Worm (Caenorhabditis elegans) whole organism, early embryonic: Measurements from ENCODE around the gene gln-1.

ENCODE experiments used
- B0310.2 ChIP-seq: sonication (generic microtip); optimal IDR thresholded peaks from 2 replicates; lab custom pipeline; 2016; ENCODE audit warnings: mild to moderate bottlenecking, missing genetic modification characterization, missing compliant biosample characterization
- F13C5.2 ChIP-seq: sonication (generic microtip); optimal IDR thresholded peaks from 2 replicates; lab custom pipeline; 2017; ENCODE audit warnings: mild to moderate bottlenecking, missing genetic modification characterization, inconsistent platforms, missing compliant biosample characterization
- aly-1 ChIP-seq: sonication (generic microtip); optimal IDR thresholded peaks from 2 replicates; lab custom pipeline; 2016; ENCODE audit warnings: missing genetic modification characterization, missing compliant biosample characterization
- ama-1 ChIP-seq: fragments of 150-350 bp; optimal IDR thresholded peaks from 2 replicates; lab custom pipeline; 2014
- ceh-13 ChIP-seq: fragments of 200-800 bp; sonication (Bioruptor generic); optimal IDR thresholded peaks from 2 replicates; lab custom pipeline; 2018; ENCODE audit warnings: mild to moderate bottlenecking, missing genetic modification characterization, missing compliant biosample characterization
- ceh-36 ChIP-seq: sonication (generic microtip); optimal IDR thresholded peaks from 2 replicates; lab custom pipeline; 2016; ENCODE audit warnings: missing genetic modification characterization, inconsistent platforms, missing compliant biosample characterization
- ets-7 ChIP-seq: sonication (generic microtip); optimal IDR thresholded peaks from 2 replicates; lab custom pipeline; 2016; ENCODE audit warnings: missing genotype, missing genetic modification characterization, missing compliant biosample characterization
- flt-1 ChIP-seq: fragments of 200-800 bp; sonication (Bioruptor generic); IDR thresholded peaks from 2 replicates; pipeline ENCODE4 v1.3.6; 2022; ENCODE audit warnings: missing genetic modification characterization, missing compliant biosample characterization
- hmbx-1 ChIP-seq: sonication (generic microtip); optimal IDR thresholded peaks from 2 replicates; lab custom pipeline; 2016; ENCODE audit warnings: mild to moderate bottlenecking, missing genetic modification characterization, missing compliant biosample characterization
- hmg-4 ChIP-seq: fragments of 200-800 bp; sonication (Bioruptor generic); optimal IDR thresholded peaks from 2 replicates; lab custom pipeline; 2018; ENCODE audit warnings: mild to moderate bottlenecking, missing genetic modification characterization, missing compliant biosample characterization
- hnd-1 ChIP-seq: sonication (generic microtip); optimal IDR thresholded peaks from 2 replicates; lab custom pipeline; 2016; ENCODE audit warnings: missing genetic modification characterization, missing compliant biosample characterization
- pes-1 ChIP-seq: fragments of 200-800 bp; sonication (Bioruptor generic); IDR thresholded peaks from 2 replicates; pipeline ENCODE4 v1.3.6; 2022; ENCODE audit warnings: missing genetic modification reagents, missing genetic modification characterization, missing compliant biosample characterization
- scrt-1 ChIP-seq: fragments of 200-800 bp; sonication (Bioruptor generic); IDR thresholded peaks from 2 replicates; pipeline ENCODE4 v1.3.6; 2022; ENCODE audit warnings: missing genetic modification characterization, missing compliant biosample characterization
- sea-1 ChIP-seq: fragments of 200-800 bp; sonication (Bioruptor generic); conservative IDR thresholded peaks from 2 replicates; pipeline ENCODE4 v1.3.6; 2022; ENCODE audit warnings: missing genetic modification characterization, missing compliant biosample characterization
- tbx-11 ChIP-seq: fragments of 200-800 bp; sonication (Bioruptor generic); IDR thresholded peaks from 2 replicates; pipeline ENCODE4 v1.3.6; 2022; ENCODE audit warnings: missing genetic modification characterization, missing compliant biosample characterization
- tbx-37 ChIP-seq: fragments of 200-800 bp; sonication (Bioruptor generic); conservative IDR thresholded peaks from 2 replicates; pipeline ENCODE4 v1.3.6; 2022; ENCODE audit warnings: missing genetic modification reagents, missing genetic modification characterization, missing compliant biosample characterization
- tra-4 ChIP-seq: sonication (generic microtip); optimal IDR thresholded peaks from 2 replicates; lab custom pipeline; 2017; ENCODE audit warnings: missing genetic modification characterization, missing compliant biosample characterization

The gln-1 gene

ce11 chrX:6026732-6027528 is 31.1 kb upstream of the gln-1 start:
- TF ChIP-seq ets-7 (tag; lab: Kevin White, UChicago) (no peak), hnd-1 (tag; lab: Kevin White, UChicago) (no peak), ceh-13 (GFP tag; lab: Kevin White, UChicago) (no peak), F13C5.2 (tag; lab: Kevin White, UChicago) (no peak), ama-1 (no peak), tra-4 (no peak), hmbx-1 (no peak), hmg-4 (GFP tag; lab: Kevin White, UChicago) (no peak), scrt-1 (GFP tag; lab: Robert Waterston, UW) (no peak)

ce11 chrX:6029075-6029474 is 29.0 kb upstream of the gln-1 start:
- TF ChIP-seq hmbx-1, result no peak
- no peak for TF ChIP-seq ceh-13 (GFP tag; lab: Kevin White, UChicago)
- no peak for TF ChIP-seq aly-1 (tag; lab: Kevin White, UChicago)

- no peak for TF ChIP-seq B0310.2 (tag; lab: Kevin White, UChicago)
- TF ChIP-seq aly-1 (tag; lab: Kevin White, UChicago), result no peak
- no peak for TF ChIP-seq pes-1 (GFP tag; lab: Robert Waterston, UW)
- no peak for TF ChIP-seq sea-1 (GFP tag; lab: Robert Waterston, UW)
- TF ChIP-seq ceh-13 (GFP tag; lab: Kevin White, UChicago), result no peak
- TF ChIP-seq flt-1 (GFP tag; lab: Robert Waterston, UW), result no peak
- TF ChIP-seq F13C5.2 (tag; lab: Kevin White, UChicago), result no peak
- TF ChIP-seq tbx-11 (GFP tag; lab: Robert Waterston, UW), result no peak
- TF ChIP-seq hnd-1 (tag; lab: Kevin White, UChicago), result no peak
Observed at ce11 chrX:6031169-6031568, 26.9 kb upstream of the gln-1 start, which contains the start of gene ipp-5. ipp-5 (plus strand) TSS chrX:6031469.

- TF ChIP-seq hmg-4 (GFP tag; lab: Kevin White, UChicago) (no peak), scrt-1 (GFP tag; lab: Robert Waterston, UW) (no peak), ama-1 (no peak), flt-1 (GFP tag; lab: Robert Waterston, UW) (no peak), tra-4 (no peak), hnd-1 (tag; lab: Kevin White, UChicago) (no peak), B0310.2 (tag; lab: Kevin White, UChicago) (no peak), tbx-11 (GFP tag; lab: Robert Waterston, UW) (no peak), aly-1 (tag; lab: Kevin White, UChicago) (no peak), ceh-36 (tag; lab: Kevin White, UChicago) (no peak), F13C5.2 (tag; lab: Kevin White, UChicago) (no peak), ets-7 (tag; lab: Kevin White, UChicago) (no peak)
Observed at ce11 chrX:6039544-6039943, 18.5 kb upstream of the gln-1 start, which contains the start of gene hsp-25. hsp-25 (minus strand) TSS chrX:6039644.

ce11 chrX:6040435-6041093 is 17.5 kb upstream of the gln-1 start:
- TF ChIP-seq hmg-4 (GFP tag; lab: Kevin White, UChicago), result peak; percentile 56
- TF ChIP-seq ets-7 (tag; lab: Kevin White, UChicago), result no peak
- TF ChIP-seq pes-1 (GFP tag; lab: Robert Waterston, UW), result no peak

ce11 chrX:6041094-6041441 is 17.0 kb upstream of the gln-1 start:
- TF ChIP-seq hmbx-1 (no peak), tbx-11 (GFP tag; lab: Robert Waterston, UW) (no peak)

- TF ChIP-seq pes-1 (GFP tag; lab: Robert Waterston, UW) (no peak), F13C5.2 (tag; lab: Kevin White, UChicago) (no peak), flt-1 (GFP tag; lab: Robert Waterston, UW) (no peak), tbx-11 (GFP tag; lab: Robert Waterston, UW) (no peak), hmbx-1 (no peak), ama-1 (no peak), tra-4 (no peak), ets-7 (tag; lab: Kevin White, UChicago) (no peak), aly-1 (tag; lab: Kevin White, UChicago) (no peak), tbx-37 (GFP tag; lab: Robert Waterston, UW) (no peak), sea-1 (GFP tag; lab: Robert Waterston, UW) (no peak), ceh-36 (tag; lab: Kevin White, UChicago) (no peak), scrt-1 (GFP tag; lab: Robert Waterston, UW) (no peak), hnd-1 (tag; lab: Kevin White, UChicago) (no peak), ceh-13 (GFP tag; lab: Kevin White, UChicago) (no peak), B0310.2 (tag; lab: Kevin White, UChicago) (no peak)
Observed at ce11 chrX:6041995-6042481, 16.0 kb upstream of the gln-1 start.

ce11 chrX:6043283-6043682 is 14.8 kb upstream of the gln-1 start:
- TF ChIP-seq sea-1 (GFP tag; lab: Robert Waterston, UW) (no peak), tra-4 (no peak), aly-1 (tag; lab: Kevin White, UChicago) (no peak), scrt-1 (GFP tag; lab: Robert Waterston, UW) (no peak), ama-1 (no peak), hmg-4 (GFP tag; lab: Kevin White, UChicago) (no peak), hmbx-1 (no peak), pes-1 (GFP tag; lab: Robert Waterston, UW) (no peak), F13C5.2 (tag; lab: Kevin White, UChicago) (no peak), hnd-1 (tag; lab: Kevin White, UChicago) (no peak), ceh-13 (GFP tag; lab: Kevin White, UChicago) (no peak), flt-1 (GFP tag; lab: Robert Waterston, UW) (no peak)
